Worm (Caenorhabditis elegans): ENCODE results near the gene ddo-2.

DNA sequence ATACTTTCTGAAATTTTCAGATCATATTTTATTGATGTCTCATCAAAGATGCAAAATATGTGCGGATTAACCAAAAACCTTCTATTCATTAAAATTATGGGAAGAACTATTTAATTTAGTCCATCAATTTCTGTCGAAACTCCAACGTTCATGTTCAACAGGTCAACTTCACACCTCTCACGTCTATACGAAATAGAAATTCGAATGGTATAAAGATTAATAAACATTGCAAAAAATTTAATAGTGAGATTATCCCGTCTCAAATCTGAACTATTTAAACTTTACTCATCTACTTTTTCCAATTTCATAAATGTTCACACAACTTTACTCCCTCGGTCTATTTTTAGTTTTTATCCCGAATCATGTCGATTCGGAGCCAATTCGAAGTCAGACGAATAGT is 25.9 kb downstream of the ddo-2 start, which contains the start of gene R13D7.2:
- no peak for TF ChIP-seq T22C8.4 (GFP tag; IDR thresholded peaks at IDR 0.05)
- TF ChIP-seq tab-1 (GFP tag; IDR thresholded peaks at IDR 0.05): no peak
- no peak for TF ChIP-seq klf-2 (GFP tag; conservative IDR thresholded peaks at IDR 0.05)
- no peak for TF ChIP-seq ztf-29 (GFP tag; IDR thresholded peaks at IDR 0.05)
